Fruit fly (Drosophila melanogaster) S2 (cell line): ENCODE results near the gene Vinc.

Experiments used
- CG8478 ChIP-seq: fragments of >200 bp; optimal IDR thresholded peaks from 2 replicates; lab custom pipeline; 2018
- CTCF ChIP-seq, 2 experiments: fragments of >200 bp; optimal IDR thresholded peaks; 2 replicates each; lab custom pipeline; 2018

Vinc gene

DNA sequence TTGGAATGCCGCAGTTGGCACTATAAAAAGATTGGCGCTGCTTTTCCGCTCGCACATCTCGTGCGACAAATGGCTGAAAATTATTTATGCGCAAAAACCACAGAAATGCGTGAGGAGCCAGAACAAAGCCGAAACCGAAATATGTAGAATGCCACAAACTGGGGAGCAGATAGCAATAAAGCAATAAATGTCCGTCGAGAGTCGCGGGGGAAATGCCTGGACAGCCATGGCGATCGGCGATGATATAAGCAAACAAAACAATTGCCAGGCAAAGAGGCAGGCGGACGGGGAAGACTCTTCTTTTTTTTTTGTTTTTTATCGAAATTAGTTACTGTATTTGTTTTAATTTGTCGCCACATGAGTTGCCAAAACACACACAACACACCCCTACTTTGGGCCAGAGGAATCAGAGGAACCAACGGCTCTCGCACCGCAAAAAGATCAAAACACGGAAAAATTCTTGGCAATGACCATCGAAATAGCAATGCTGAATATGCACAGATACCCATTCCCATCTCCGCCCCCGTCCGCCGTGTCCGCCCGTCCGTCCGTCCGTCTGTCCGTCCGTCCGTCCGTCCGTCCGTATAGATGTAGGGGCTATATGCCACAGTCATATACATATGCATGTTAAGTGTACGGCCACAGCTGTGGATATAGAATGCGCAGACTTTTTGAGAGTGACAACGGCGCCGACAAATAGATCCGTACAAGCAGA lies 53.7 kb downstream of the Vinc start:
- no peak for TF ChIP-seq CG8478 (lab: Kevin White, UChicago)
- TF ChIP-seq CTCF (optimal IDR thresholded peaks at IDR 0.05; lab: Kevin White, UChicago), result no peak

DNA sequence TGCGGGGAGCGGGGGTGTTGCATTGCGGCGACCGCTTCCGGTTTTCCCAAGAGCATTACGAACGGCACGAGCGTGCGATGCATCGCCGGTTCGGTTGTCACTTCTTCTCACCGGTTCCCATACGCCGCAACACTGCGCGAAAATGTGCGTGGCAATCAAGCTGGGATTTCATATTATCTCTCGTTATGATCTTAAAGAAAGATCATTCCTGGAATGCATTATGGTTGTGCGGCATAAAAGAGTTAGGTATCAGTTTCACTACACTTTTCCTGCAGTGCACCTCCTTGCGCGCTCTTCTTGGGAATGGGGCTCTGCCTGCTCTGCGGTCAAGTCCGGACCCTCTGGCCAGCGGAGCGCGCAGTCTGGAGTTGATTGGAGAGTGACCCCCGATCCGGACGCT lies 56.2 kb downstream of the Vinc start:
- TF ChIP-seq CG8478 (lab: Kevin White, UChicago), result no peak
- no peak for TF ChIP-seq CTCF (optimal IDR thresholded peaks at IDR 0.05; lab: Kevin White, UChicago)

DNA sequence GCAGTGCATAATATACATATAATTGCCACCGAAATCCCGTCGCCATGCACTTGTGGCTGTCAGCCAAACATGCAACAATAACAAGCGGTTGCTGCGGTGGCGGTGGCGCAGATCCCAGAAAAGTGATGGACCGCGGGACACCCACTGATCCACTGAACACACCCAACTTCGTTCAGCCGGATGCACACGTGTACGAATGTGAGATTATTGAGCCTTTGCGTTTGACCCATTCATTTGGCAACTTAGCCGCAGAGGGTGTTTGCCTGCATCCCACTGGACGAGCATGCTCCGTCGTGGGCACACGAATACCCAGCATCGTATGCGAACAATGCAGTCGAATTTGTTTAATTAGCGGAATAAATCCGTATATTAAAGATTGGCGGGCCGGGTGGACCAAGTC lies 57.0 kb downstream of the Vinc start:
- TF ChIP-seq CG8478 (lab: Kevin White, UChicago) (no peak), CTCF (optimal IDR thresholded peaks at IDR 0.05; lab: Kevin White, UChicago) (no peak)
